Worm (Caenorhabditis elegans): ENCODE measurements around the gene B0250.5.

The B0250.5 gene

ce11 chrV:20476514-20476913, 17.2 kb upstream of the B0250.5 start:
- TF ChIP-seq unc-55 (GFP tag; optimal IDR thresholded peaks at IDR 0.05): no peak
- TF ChIP-seq unc-62 (GFP tag; optimal IDR thresholded peaks at IDR 0.05): no peak
- no peak for TF ChIP-seq elt-3 (tag; optimal IDR thresholded peaks at IDR 0.05)

ce11 chrV:20476981-20477380, 16.7 kb upstream of the B0250.5 start:
- TF ChIP-seq mab-5 (tag; optimal IDR thresholded peaks at IDR 0.05): no peak
- peak; percentile 5 for TF ChIP-seq C34F6.9 (tag; optimal IDR thresholded peaks at IDR 0.05)
- TF ChIP-seq nhr-23 (tag; optimal IDR thresholded peaks at IDR 0.05): no peak
- TF ChIP-seq lsy-2 (tag; optimal IDR thresholded peaks at IDR 0.05): peak in 1 of 2 experiments; percentile 59
- peak; percentile 26 for TF ChIP-seq unc-55 (GFP tag; optimal IDR thresholded peaks at IDR 0.05)

- TF ChIP-seq lsy-2 (tag; optimal IDR thresholded peaks at IDR 0.05): peak in 1 of 2 experiments; percentile 83
- TF ChIP-seq egl-27 (tag; optimal IDR thresholded peaks at IDR 0.05): no peak
- peak; percentile 74 for TF ChIP-seq unc-55 (GFP tag; optimal IDR thresholded peaks at IDR 0.05)
- TF ChIP-seq nhr-129 (tag; optimal IDR thresholded peaks at IDR 0.05): peak; percentile 48
- TF ChIP-seq zag-1 (tag; optimal IDR thresholded peaks at IDR 0.05): no peak
- TF ChIP-seq sem-4 (tag; optimal IDR thresholded peaks at IDR 0.05): peak; percentile 46
- peak; percentile 52 for TF ChIP-seq lin-13 (GFP tag; optimal IDR thresholded peaks at IDR 0.05)
- TF ChIP-seq elt-3 (tag; optimal IDR thresholded peaks at IDR 0.05): no peak
- peak; percentile 9 for TF ChIP-seq sma-3 (GFP tag; optimal IDR thresholded peaks at IDR 0.05)
- TF ChIP-seq lin-11 (tag; optimal IDR thresholded peaks at IDR 0.05): peak; percentile 24
- peak; percentile 67 for TF ChIP-seq gmeb-1 (tag; optimal IDR thresholded peaks at IDR 0.05)
- peak; percentile 78 for TF ChIP-seq C34F6.9 (tag; optimal IDR thresholded peaks at IDR 0.05)
- TF ChIP-seq aly-2 (tag; optimal IDR thresholded peaks at IDR 0.05): no peak
- TF ChIP-seq nhr-25 (tag; optimal IDR thresholded peaks at IDR 0.05): peak; percentile 45
- peak; percentile 45 for TF ChIP-seq F13H6.1 (tag; optimal IDR thresholded peaks at IDR 0.05)
- TF ChIP-seq R02D3.7 (tag; optimal IDR thresholded peaks at IDR 0.05): peak; percentile 69
Measured at ce11 chrV:20479013-20479739, 14.5 kb upstream of the B0250.5 start, which contains the start of the genes calf-1 and rpl-2. Gene calf-1 (minus strand): TSS chrV:20479089. Gene rpl-2 (plus strand): TSS chrV:20479689.

- TF ChIP-seq nhr-23 (tag; optimal IDR thresholded peaks at IDR 0.05): no peak
- TF ChIP-seq nhr-10 (tag; optimal IDR thresholded peaks at IDR 0.05): no peak
- no peak for TF ChIP-seq ztf-11 (tag; optimal IDR thresholded peaks at IDR 0.05)
- TF ChIP-seq aly-2 (tag; optimal IDR thresholded peaks at IDR 0.05): no peak
- no peak for TF ChIP-seq nhr-237 (tag; optimal IDR thresholded peaks at IDR 0.05)
- no peak for TF ChIP-seq zag-1 (tag; optimal IDR thresholded peaks at IDR 0.05)
- no peak for TF ChIP-seq crh-2 (tag; optimal IDR thresholded peaks at IDR 0.05)
- no peak for TF ChIP-seq skn-1 (tag; optimal IDR thresholded peaks at IDR 0.05)
- TF ChIP-seq nhr-6 (tag; optimal IDR thresholded peaks at IDR 0.05): no peak
- TF ChIP-seq ztf-1 (GFP tag; conservative IDR thresholded peaks at IDR 0.05): no peak
- no peak for TF ChIP-seq dmd-4 (tag; optimal IDR thresholded peaks at IDR 0.05)
- no peak for TF ChIP-seq nhr-12 (tag; optimal IDR thresholded peaks at IDR 0.05)
- no peak for TF ChIP-seq fos-1 (tag; optimal IDR thresholded peaks at IDR 0.05)
- no peak for TF ChIP-seq elt-1 (tag; optimal IDR thresholded peaks at IDR 0.05)
- no peak for TF ChIP-seq F13H6.1 (tag; optimal IDR thresholded peaks at IDR 0.05)
- no peak for TF ChIP-seq gmeb-1 (tag; optimal IDR thresholded peaks at IDR 0.05)
- no peak for TF ChIP-seq nhr-77 (tag; optimal IDR thresholded peaks at IDR 0.05)
- TF ChIP-seq ztf-4 (tag; optimal IDR thresholded peaks at IDR 0.05): no peak
Measured at ce11 chrV:20480790-20481189, 12.9 kb upstream of the B0250.5 start.

- TF ChIP-seq Y55F3AM.14 (GFP tag; optimal IDR thresholded peaks at IDR 0.05) (no peak), unc-39 (tag; optimal IDR thresholded peaks at IDR 0.05) (no peak), aly-2 (tag; optimal IDR thresholded peaks at IDR 0.05) (no peak), unc-62 (GFP tag; optimal IDR thresholded peaks at IDR 0.05) (no peak), C34F6.9 (tag; optimal IDR thresholded peaks at IDR 0.05) (no peak), lin-11 (tag; optimal IDR thresholded peaks at IDR 0.05) (no peak), nhr-77 (tag; optimal IDR thresholded peaks at IDR 0.05) (no peak), nhr-237 (tag; optimal IDR thresholded peaks at IDR 0.05) (no peak), elt-1 (tag; optimal IDR thresholded peaks at IDR 0.05) (no peak), ama-1 (optimal IDR thresholded peaks at IDR 0.05) (no peak), crh-2 (tag; optimal IDR thresholded peaks at IDR 0.05) (no peak), R02D3.7 (tag; optimal IDR thresholded peaks at IDR 0.05) (no peak), nhr-12 (tag; optimal IDR thresholded peaks at IDR 0.05) (no peak)
Measured at ce11 chrV:20485285-20485684, 8.4 kb upstream of the B0250.5 start, which contains the start of gene dhcr-7. Gene dhcr-7 (minus strand): TSS chrV:20485385.
